Worm (Caenorhabditis elegans) whole organism, L2 larva: Measurements from ENCODE around the gene sas-1.

ENCODE experiments used
- elt-3 ChIP-seq: sonication (generic microtip); optimal IDR thresholded peaks from 2 replicates; lab custom pipeline; 2017; ENCODE audit warnings: missing biosample characterization, missing genetic modification characterization
- lin-13 ChIP-seq: fragments of 150-350 bp; optimal IDR thresholded peaks from 2 replicates; lab custom pipeline; 2014; ENCODE audit warnings: missing biosample characterization, missing genetic modification reagents, missing genetic modification characterization
- mdl-1 ChIP-seq, 2 experiments: fragments of 150-350 bp in 1 of 2; sonication (generic microtip) in 1 of 2; optimal IDR thresholded peaks; 2 replicates each; lab custom pipeline; 2017; ENCODE audit warnings: missing biosample characterization in 2 of 2, missing genetic modification characterization in 2 of 2
- nhr-129 ChIP-seq: fragments of 150-350 bp; optimal IDR thresholded peaks from 2 replicates; lab custom pipeline; 2014; ENCODE audit warnings: missing biosample characterization, missing genetic modification characterization
- nhr-25 ChIP-seq: fragments of 150-350 bp; sonication (generic microtip); optimal IDR thresholded peaks from 3 replicates; lab custom pipeline; 2014; ENCODE audit warnings: missing biosample characterization, missing genetic modification characterization
- skn-1 ChIP-seq: sonication (generic microtip); optimal IDR thresholded peaks from 2 replicates; lab custom pipeline; 2017; ENCODE audit warnings: missing biosample characterization, missing genetic modification characterization

- no peak for TF ChIP-seq nhr-25 (tag; lab: Kevin White, UChicago)
- no peak for TF ChIP-seq skn-1 (tag; lab: Kevin White, UChicago)
- no peak for TF ChIP-seq elt-3 (tag; lab: Kevin White, UChicago)
- TF ChIP-seq lin-13 (GFP tag; lab: Kevin White, UChicago): no peak
- TF ChIP-seq mdl-1 (tag; optimal IDR thresholded peaks at IDR 0.05; lab: Kevin White, UChicago): no peak
- no peak for TF ChIP-seq nhr-129 (tag; lab: Kevin White, UChicago)
Measured at ce11 chrIII:12746369-12746855, 47.1 kb downstream of the sas-1 start, which contains the start of gene Y111B2A.21.
